Fruit fly (Drosophila melanogaster) whole organism, embryonic: ENCODE measurements around the gene CG14420.
A peak's percentile ranks its signal among the peaks of the same experiment; 100 is the strongest.

Experiments
- CG10654 ChIP-seq: fragments of 200-800 bp; sonication (Bioruptor generic); optimal IDR thresholded peaks from 2 replicates; lab custom pipeline; 2016; ENCODE audit warnings: missing biosample characterization, missing genetic modification characterization
- CG11504 ChIP-seq: fragments of 200-800 bp; sonication (Bioruptor generic); optimal IDR thresholded peaks from 3 replicates; lab custom pipeline; 2019; ENCODE audit warnings: missing biosample characterization, mild to moderate bottlenecking, missing genetic modification characterization, moderate library complexity
- CG13123 ChIP-seq: fragments of 200-800 bp; sonication (Bioruptor generic); optimal IDR thresholded peaks from 2 replicates; lab custom pipeline; 2016; ENCODE audit warnings: missing biosample characterization, missing genetic modification characterization
- CG15696 ChIP-seq: fragments of 200-800 bp; sonication (Bioruptor generic); optimal IDR thresholded peaks from 2 replicates; lab custom pipeline; 2019; ENCODE audit warnings: missing biosample characterization, mild to moderate bottlenecking, missing genetic modification characterization, moderate library complexity
- CG17912 ChIP-seq: fragments of 200-800 bp; sonication (Bioruptor generic); optimal IDR thresholded peaks from 2 replicates; lab custom pipeline; 2018; ENCODE audit warnings: missing biosample characterization, mild to moderate bottlenecking, missing genetic modification characterization
- CG3163 ChIP-seq: fragments of 200-800 bp; sonication (Bioruptor generic); optimal IDR thresholded peaks from 3 replicates; lab custom pipeline; 2016; ENCODE audit warnings: missing biosample characterization, missing genetic modification characterization
- CG4404 ChIP-seq: fragments of 200-800 bp; sonication (Bioruptor generic); IDR thresholded peaks from 2 replicates; pipeline ENCODE4 v1.3.6; 2022; ENCODE audit warnings: missing biosample characterization, missing genetic modification characterization
- CG6689 ChIP-seq: fragments of 200-800 bp; sonication (Bioruptor generic); IDR thresholded peaks from 2 replicates; pipeline ENCODE4 v1.3.6; 2022; ENCODE audit warnings: missing biosample characterization, missing genetic modification characterization
- CG7271 ChIP-seq: fragments of 200-800 bp; sonication (Bioruptor generic); optimal IDR thresholded peaks from 2 replicates; lab custom pipeline; 2018; ENCODE audit warnings: missing biosample characterization, mild to moderate bottlenecking, missing genetic modification characterization, moderate library complexity
- CG7786 ChIP-seq: fragments of 200-800 bp; sonication (Bioruptor generic); optimal IDR thresholded peaks from 2 replicates; lab custom pipeline; 2016; ENCODE audit warnings: missing biosample characterization, missing genetic modification characterization
- CG8388 ChIP-seq: fragments of 200-800 bp; sonication (Bioruptor generic); optimal IDR thresholded peaks from 2 replicates; lab custom pipeline; 2019; ENCODE audit warnings: missing biosample characterization, mild to moderate bottlenecking, missing genetic modification characterization, moderate library complexity
- CG8944 ChIP-seq: fragments of 200-800 bp; sonication (Bioruptor generic); optimal IDR thresholded peaks from 3 replicates; lab custom pipeline; 2016; ENCODE audit warnings: missing biosample characterization, missing genetic modification characterization
- Chrac-16 ChIP-seq: fragments of 200-800 bp; sonication (Bioruptor generic); optimal IDR thresholded peaks from 3 replicates; lab custom pipeline; 2016; ENCODE audit warnings: missing biosample characterization, missing genetic modification characterization
- Elba2 ChIP-seq: fragments of 200-800 bp; sonication (Bioruptor generic); optimal IDR thresholded peaks from 3 replicates; lab custom pipeline; 2016; ENCODE audit warnings: missing biosample characterization, missing genetic modification characterization
- H15 ChIP-seq: fragments of 200-800 bp; sonication (Bioruptor generic); IDR thresholded peaks from 3 replicates; pipeline ENCODE4 v1.3.6; 2022; ENCODE audit warnings: missing biosample characterization, missing genetic modification characterization
- Jarid2 ChIP-seq: fragments of 200-800 bp; sonication (Bioruptor generic); optimal IDR thresholded peaks from 3 replicates; lab custom pipeline; 2017; ENCODE audit warnings: mild to moderate bottlenecking, missing biosample characterization, missing genetic modification reagents, missing genetic modification characterization
- Kr ChIP-seq: fragments of 200-800 bp; sonication (Bioruptor generic); optimal IDR thresholded peaks from 2 replicates; lab custom pipeline; 2017; ENCODE audit warnings: missing biosample characterization, mild to moderate bottlenecking, missing genetic modification characterization
- Med ChIP-seq: fragments of 200-800 bp; sonication (Bioruptor generic); peaks from one replicate; lab custom pipeline; 2016; ENCODE audit warnings: missing biosample characterization, missing genetic modification characterization, mild to moderate bottlenecking, inconsistent platforms, moderate library complexity
- Meics ChIP-seq: fragments of 200-800 bp; sonication (Bioruptor generic); optimal IDR thresholded peaks from 2 replicates; lab custom pipeline; 2017; ENCODE audit warnings: missing biosample characterization, mild to moderate bottlenecking, missing genetic modification characterization
- NC2α ChIP-seq: fragments of 200-800 bp; sonication (Bioruptor generic); optimal IDR thresholded peaks from 2 replicates; lab custom pipeline; 2016; ENCODE audit warnings: missing biosample characterization, missing genetic modification characterization
- Side ChIP-seq: fragments of 200-800 bp; sonication (Bioruptor generic); optimal IDR thresholded peaks from 2 replicates; lab custom pipeline; 2016; ENCODE audit warnings: missing biosample characterization, missing genetic modification characterization
- Ssrp ChIP-seq: fragments of 200-800 bp; sonication (Bioruptor generic); optimal IDR thresholded peaks from 2 replicates; lab custom pipeline; 2018; ENCODE audit warnings: missing biosample characterization, mild to moderate bottlenecking, missing genetic modification characterization, moderate library complexity
- Vsx1 ChIP-seq: fragments of 200-800 bp; sonication (Bioruptor generic); optimal IDR thresholded peaks from 2 replicates; lab custom pipeline; 2017; ENCODE audit warnings: missing biosample characterization, mild to moderate bottlenecking, missing genetic modification characterization, missing genetic modification reagents
- ap ChIP-seq: fragments of 200-800 bp; sonication (Bioruptor generic); IDR thresholded peaks from 2 replicates; pipeline ENCODE4 v1.3.6; 2022; ENCODE audit warnings: missing biosample characterization, missing genetic modification characterization
- az2 ChIP-seq: fragments of 200-800 bp; sonication (Bioruptor generic); optimal IDR thresholded peaks from 3 replicates; lab custom pipeline; 2016; ENCODE audit warnings: missing biosample characterization, missing genetic modification characterization
- bbx ChIP-seq: fragments of 200-800 bp; sonication (Bioruptor generic); IDR thresholded peaks from 2 replicates; pipeline ENCODE4 v1.3.6; 2022; ENCODE audit warnings: missing biosample characterization, missing genetic modification characterization; ENCODE audit not compliant: partially characterized antibody
- bcd ChIP-seq: fragments of 200-800 bp; sonication (Bioruptor generic); optimal IDR thresholded peaks from 2 replicates; lab custom pipeline; 2017; ENCODE audit warnings: missing biosample characterization, mild to moderate bottlenecking, missing genetic modification characterization
- bigmax ChIP-seq: fragments of 200-800 bp; sonication (Bioruptor generic); optimal IDR thresholded peaks from 2 replicates; lab custom pipeline; 2018; ENCODE audit warnings: missing biosample characterization, mild to moderate bottlenecking, missing genetic modification characterization
- dati ChIP-seq: fragments of 200-800 bp; sonication (Bioruptor generic); IDR thresholded peaks from 2 replicates; pipeline ENCODE4 v1.3.6; 2022; ENCODE audit warnings: missing biosample characterization, missing genetic modification characterization
- dmrt11E ChIP-seq: fragments of 200-800 bp; sonication (Bioruptor generic); optimal IDR thresholded peaks from 3 replicates; lab custom pipeline; 2018; ENCODE audit warnings: missing biosample characterization, mild to moderate bottlenecking, missing genetic modification characterization, moderate library complexity
- dmrt99B ChIP-seq: fragments of 200-800 bp; sonication (Bioruptor generic); optimal IDR thresholded peaks from 2 replicates; lab custom pipeline; 2018; ENCODE audit warnings: missing biosample characterization, mild to moderate bottlenecking, missing genetic modification characterization, moderate library complexity
- fd96Cb ChIP-seq: fragments of 200-800 bp; sonication (Bioruptor generic); optimal IDR thresholded peaks from 2 replicates; lab custom pipeline; 2018; ENCODE audit warnings: missing biosample characterization, mild to moderate bottlenecking, missing genetic modification characterization, moderate library complexity
- hb ChIP-seq: fragments of 200-800 bp; sonication (Bioruptor generic); IDR thresholded peaks from 3 replicates; pipeline ENCODE4 v1.3.6; 2022; ENCODE audit warnings: missing biosample characterization, missing genetic modification characterization; ENCODE audit not compliant: partially characterized antibody
- hkb ChIP-seq, 2 experiments: fragments of 200-800 bp in 1 of 2; fragments of >200 bp in 1 of 2; sonication (Bioruptor generic) in 1 of 2; IDR thresholded peaks in 1 of 2; optimal IDR thresholded peaks in 1 of 2; 2 replicates each; pipeline versions ENCODE4 v1.3.6 to Lab custom; 2017 to 2022; ENCODE audit warnings: missing biosample characterization in 1 of 2, missing genetic modification characterization in 1 of 2
- ind ChIP-seq: fragments of 200-800 bp; sonication (Bioruptor generic); optimal IDR thresholded peaks from 3 replicates; lab custom pipeline; 2016; ENCODE audit warnings: missing biosample characterization, missing genetic modification characterization
- inv ChIP-seq: fragments of 200-800 bp; sonication (Bioruptor generic); IDR thresholded peaks from 2 replicates; pipeline ENCODE4 v1.3.6; 2022; ENCODE audit warnings: missing biosample characterization, missing genetic modification characterization; ENCODE audit not compliant: partially characterized antibody
- kay ChIP-seq: fragments of 200-800 bp; sonication (Bioruptor generic); optimal IDR thresholded peaks from 2 replicates; lab custom pipeline; 2016; ENCODE audit warnings: missing biosample characterization, missing genetic modification characterization
- lab ChIP-seq: fragments of 200-800 bp; sonication (Bioruptor generic); optimal IDR thresholded peaks from 3 replicates; lab custom pipeline; 2017; ENCODE audit warnings: missing biosample characterization, missing genetic modification characterization, mild to moderate bottlenecking, moderate library complexity, missing genetic modification reagents
- lov ChIP-seq, 2 experiments: fragments of 200-800 bp in 1 of 2; fragments of >200 bp in 1 of 2; sonication (Bioruptor generic) in 1 of 2; IDR thresholded peaks in 1 of 2; optimal IDR thresholded peaks in 1 of 2; 2 replicates in 1 of 2; 3 replicates in 1 of 2; pipeline versions ENCODE4 v1.3.6 to Lab custom; 2017 to 2022; ENCODE audit warnings: missing biosample characterization in 1 of 2, missing genetic modification characterization in 1 of 2
- nerfin-1 ChIP-seq: fragments of 200-800 bp; sonication (Bioruptor generic); optimal IDR thresholded peaks from 3 replicates; lab custom pipeline; 2019; ENCODE audit warnings: missing biosample characterization, mild to moderate bottlenecking, missing genetic modification characterization, moderate library complexity
- nmo ChIP-seq: fragments of 200-800 bp; sonication (Bioruptor generic); optimal IDR thresholded peaks from 2 replicates; lab custom pipeline; 2018; ENCODE audit warnings: missing biosample characterization, mild to moderate bottlenecking, missing genetic modification characterization, moderate library complexity
- pan ChIP-seq, 4 experiments: fragments of >200 bp in 3 of 4; fragments of 200-800 bp in 1 of 4; sonication (Bioruptor generic) in 1 of 4; optimal IDR thresholded peaks in 3 of 4; IDR thresholded peaks in 1 of 4; 2 replicates each; pipeline versions ENCODE4 v1.3.6 to Lab custom; 2017 to 2022; ENCODE audit warnings: missing biosample characterization in 2 of 4, missing genetic modification characterization in 2 of 4, mixed read lengths in 1 of 4
- pnt ChIP-seq: fragments of 200-800 bp; sonication (Bioruptor generic); optimal IDR thresholded peaks from 3 replicates; lab custom pipeline; 2016; ENCODE audit warnings: missing biosample characterization, missing genetic modification characterization
- row ChIP-seq: fragments of 200-800 bp; sonication (Bioruptor generic); IDR thresholded peaks from 3 replicates; pipeline ENCODE4 v1.3.6; 2022; ENCODE audit warnings: missing biosample characterization, missing genetic modification characterization
- stc ChIP-seq: fragments of 200-800 bp; sonication (Bioruptor generic); IDR thresholded peaks from 2 replicates; pipeline ENCODE4 v1.3.6; 2022; ENCODE audit warnings: missing biosample characterization, missing genetic modification characterization
- unpg ChIP-seq: fragments of 200-800 bp; sonication (Bioruptor generic); optimal IDR thresholded peaks from 3 replicates; lab custom pipeline; 2018; ENCODE audit warnings: missing biosample characterization, mild to moderate bottlenecking, missing genetic modification characterization, moderate library complexity
- vvl ChIP-seq: fragments of 200-800 bp; sonication (Bioruptor generic); IDR thresholded peaks from 2 replicates; pipeline ENCODE4 v1.3.6; 2022; ENCODE audit warnings: missing biosample characterization, missing genetic modification characterization
- yki ChIP-seq: fragments of >200 bp; optimal IDR thresholded peaks from 3 replicates; lab custom pipeline; 2018

CG14420 gene

dm6 chrX:2977857-2978473 is 39.3 kb downstream of the CG14420 start (continued):
- peak; percentile 77 for TF ChIP-seq dmrt11E
- peak; percentile 52 for TF ChIP-seq pnt
- TF ChIP-seq CG11504 (tag; lab: Kevin White, UChicago): peak; percentile 54
- peak; percentile 15 for TF ChIP-seq Ssrp (tag; lab: Kevin White, UChicago)
- no peak for TF ChIP-seq Kr
- no peak for TF ChIP-seq stc (GFP tag; lab: Robert Waterston, UW)
- TF ChIP-seq CG7786 (GFP tag; lab: Kevin White, UChicago): no peak
- TF ChIP-seq Elba2 (GFP tag; lab: Kevin White, UChicago): no peak
- TF ChIP-seq Side: peak; percentile 25
- peak; percentile 47 for TF ChIP-seq lab (GFP tag; lab: Kevin White, UChicago)
- peak; percentile 3 for TF ChIP-seq nerfin-1 (tag; lab: Kevin White, UChicago)
- peak; percentile 77 for TF ChIP-seq Med (GFP tag; lab: Kevin White, UChicago)
- peak; percentile 53 for TF ChIP-seq unpg (GFP tag; lab: Kevin White, UChicago)
- peak; percentile 48 for TF ChIP-seq fd96Cb (tag; lab: Kevin White, UChicago)
- peak; percentile 43 for TF ChIP-seq CG15696
- no peak for TF ChIP-seq hb (GFP tag; lab: Robert Waterston, UW)
- TF ChIP-seq az2 (GFP tag; lab: Kevin White, UChicago): peak; percentile 41
- TF ChIP-seq inv (GFP tag; lab: Robert Waterston, UW): no peak
- TF ChIP-seq H15 (GFP tag; lab: Robert Waterston, UW): no peak
- TF ChIP-seq yki (lab: Kevin White, UChicago): no peak
- no peak for TF ChIP-seq CG3163 (GFP tag; lab: Kevin White, UChicago)
- TF ChIP-seq row (GFP tag; lab: Robert Waterston, UW): peak; percentile 50; the same call in 2 of the 3 replicates
- peak; percentile 54; the same call in 1 of the 2 replicates for TF ChIP-seq CG6689 (GFP tag; lab: Robert Waterston, UW)
- TF ChIP-seq nmo (GFP tag; lab: Kevin White, UChicago): peak; percentile 38
- TF ChIP-seq CG8388: peak; percentile 49
- no peak for TF ChIP-seq lov (optimal IDR thresholded peaks at IDR 0.05; lab: Kevin White, UChicago)
- no peak for TF ChIP-seq lov (GFP tag; IDR thresholded peaks at IDR 0.05; lab: Robert Waterston, UW)
- peak; percentile 40 for TF ChIP-seq Chrac-16 (GFP tag; lab: Kevin White, UChicago)
- TF ChIP-seq ind (GFP tag; lab: Kevin White, UChicago): peak; percentile 9
- no peak for TF ChIP-seq CG10654 (GFP tag; lab: Kevin White, UChicago)
- TF ChIP-seq CG13123: no peak
- no peak for TF ChIP-seq Meics (GFP tag; lab: Kevin White, UChicago)
- TF ChIP-seq CG4404 (GFP tag; lab: Robert Waterston, UW): peak; percentile 44; the same call in 1 of the 2 replicates
- TF ChIP-seq CG7271: peak; percentile 8
- TF ChIP-seq bigmax: no peak
- no peak for TF ChIP-seq Vsx1 (GFP tag; lab: Kevin White, UChicago)
- no peak for TF ChIP-seq hkb (optimal IDR thresholded peaks at IDR 0.05; lab: Kevin White, UChicago)
- peak; percentile 42; the same call in 1 of the 2 replicates for TF ChIP-seq hkb (GFP tag; IDR thresholded peaks at IDR 0.05; lab: Robert Waterston, UW)
- TF ChIP-seq pan (optimal IDR thresholded peaks at IDR 0.05; lab: Kevin White, UChicago): no peak
- TF ChIP-seq pan (GFP tag; optimal IDR thresholded peaks at IDR 0.05 in 1 of 2, IDR thresholded peaks at IDR 0.05 in 1 of 2): peak in 1 of 2 experiments; percentile 32
- no peak for TF ChIP-seq NC2α (GFP tag; lab: Kevin White, UChicago)
- peak; percentile 8 for TF ChIP-seq bcd (GFP tag; lab: Kevin White, UChicago)
- TF ChIP-seq kay (GFP tag; lab: Kevin White, UChicago): no peak
- TF ChIP-seq CG8944 (GFP tag; lab: Kevin White, UChicago): peak; percentile 20
- TF ChIP-seq Jarid2 (GFP tag; lab: Kevin White, UChicago): peak; percentile 4
- no peak for TF ChIP-seq CG17912
- TF ChIP-seq dmrt99B (tag; lab: Kevin White, UChicago): peak; percentile 44
- TF ChIP-seq vvl (GFP tag; lab: Robert Waterston, UW): 0 out of 2 replicates have a peak, but pooled peaks have one; percentile 41
- TF ChIP-seq dati (GFP tag; lab: Robert Waterston, UW): no peak
- no peak for TF ChIP-seq bbx
- no peak for TF ChIP-seq ap (GFP tag; lab: Robert Waterston, UW)
